Worm (Caenorhabditis elegans) whole organism, L4/young adult: ENCODE data around the gene nhr-92.
"Not testable (repeated sequence)": the region's sequence is repeated elsewhere in the genome, so short reads cannot be mapped to it uniquely, and the experiment has no call there.

Experiments used
- W03F9.2 ChIP-seq: fragments of 150-350 bp; optimal IDR thresholded peaks from 2 replicates; lab custom pipeline; 2014; ENCODE audit warnings: missing biosample characterization, missing genetic modification characterization
- dao-5 ChIP-seq: sonication (generic microtip); optimal IDR thresholded peaks from 2 replicates; lab custom pipeline; 2016; ENCODE audit warnings: missing genotype, missing genetic modification characterization, moderate library complexity, missing compliant biosample characterization
- him-1 ChIP-seq: sonication (generic microtip); optimal IDR thresholded peaks from 2 replicates; lab custom pipeline; 2016; ENCODE audit warnings: missing genotype, missing genetic modification reagents, missing genetic modification characterization, missing compliant biosample characterization

Gene nhr-92

ce11 chrIV:1628281-1628680 lies 8.4 kb downstream of the nhr-92 start:
- TF ChIP-seq W03F9.2 (tag; lab: Kevin White, UChicago): no peak
- no peak for TF ChIP-seq dao-5 (tag; lab: Kevin White, UChicago)
- TF ChIP-seq him-1 (tag; lab: Kevin White, UChicago): no peak

- no peak for TF ChIP-seq dao-5 (tag; lab: Kevin White, UChicago)
- TF ChIP-seq W03F9.2 (tag; lab: Kevin White, UChicago): no peak
- no peak for TF ChIP-seq him-1 (tag; lab: Kevin White, UChicago)
Observed at ce11 chrIV:1628730-1629129, 8.8 kb downstream of the nhr-92 start.

- no peak for TF ChIP-seq W03F9.2 (tag; lab: Kevin White, UChicago)
Observed at ce11 chrIV:1631651-1632050, 11.8 kb downstream of the nhr-92 start, which contains the start of gene cpg-24. Gene cpg-24 (plus strand): TSS chrIV:1631951.

- TF ChIP-seq W03F9.2 (tag; lab: Kevin White, UChicago) (no peak), dao-5 (tag; lab: Kevin White, UChicago) (no peak), him-1 (tag; lab: Kevin White, UChicago) (no peak)
Observed at ce11 chrIV:1632593-1632992, 12.7 kb downstream of the nhr-92 start.

- TF ChIP-seq W03F9.2 (tag; lab: Kevin White, UChicago) (no peak), him-1 (tag; lab: Kevin White, UChicago) (no peak), dao-5 (tag; lab: Kevin White, UChicago) (no peak)
Observed at ce11 chrIV:1633445-1633844, 13.6 kb downstream of the nhr-92 start, which contains the start of gene Y41D4B.6. Gene Y41D4B.6 (plus strand): TSS chrIV:1633745.

- TF ChIP-seq W03F9.2 (tag; lab: Kevin White, UChicago): no peak
Observed at ce11 chrIV:1637333-1637732, 17.4 kb downstream of the nhr-92 start.

- not testable (repeated sequence) for TF ChIP-seq W03F9.2, him-1, dao-5 (tag; lab: Kevin White, UChicago)
Observed at ce11 chrIV:1645198-1645597, 25.3 kb downstream of the nhr-92 start, which contains the start of gene nhr-274. Gene nhr-274 (minus strand): TSS chrIV:1645298.

- TF ChIP-seq him-1 (tag; lab: Kevin White, UChicago) (no peak), W03F9.2 (tag; lab: Kevin White, UChicago) (no peak), dao-5 (tag; lab: Kevin White, UChicago) (no peak)
Observed at ce11 chrIV:1649349-1649748, 29.5 kb downstream of the nhr-92 start.

- no peak for TF ChIP-seq W03F9.2 (tag; lab: Kevin White, UChicago)
- no peak for TF ChIP-seq him-1 (tag; lab: Kevin White, UChicago)
- TF ChIP-seq dao-5 (tag; lab: Kevin White, UChicago): no peak
Observed at ce11 chrIV:1649794-1650193, 29.9 kb downstream of the nhr-92 start.

ce11 chrIV:1655312-1655711 lies 35.4 kb downstream of the nhr-92 start:
- TF ChIP-seq W03F9.2 (tag; lab: Kevin White, UChicago) (no peak), dao-5 (tag; lab: Kevin White, UChicago) (no peak), him-1 (tag; lab: Kevin White, UChicago) (no peak)

- TF ChIP-seq him-1 (tag; lab: Kevin White, UChicago): no peak
Observed at ce11 chrIV:1657069-1657468, 37.2 kb downstream of the nhr-92 start.

- TF ChIP-seq W03F9.2 (tag; lab: Kevin White, UChicago) (peak; percentile 98), him-1 (tag; lab: Kevin White, UChicago) (peak; percentile 94), dao-5 (tag; lab: Kevin White, UChicago) (no peak)
Observed at ce11 chrIV:1659045-1659741, 39.3 kb downstream of the nhr-92 start, which contains the start of gene rps-28. Gene rps-28 (plus strand): TSS chrIV:1659691.

- TF ChIP-seq him-1 (tag; lab: Kevin White, UChicago) (no peak), dao-5 (tag; lab: Kevin White, UChicago) (no peak), W03F9.2 (tag; lab: Kevin White, UChicago) (no peak)
Observed at ce11 chrIV:1659978-1660377, 40.1 kb downstream of the nhr-92 start, which contains the start of gene Y41D4B.4. Gene Y41D4B.4 (plus strand): TSS chrIV:1660110.

ce11 chrIV:1660735-1661134 lies 40.8 kb downstream of the nhr-92 start:
- no peak for TF ChIP-seq W03F9.2 (tag; lab: Kevin White, UChicago)
- no peak for TF ChIP-seq him-1 (tag; lab: Kevin White, UChicago)
- TF ChIP-seq dao-5 (tag; lab: Kevin White, UChicago): no peak
